Worm (Caenorhabditis elegans) whole organism, L2 larva: ENCODE data around the gene C27H5.12.
A peak's percentile ranks its signal among the peaks of the same experiment; 100 is the strongest.

Source experiments
- C34F6.9 ChIP-seq: fragments of 150-350 bp; optimal IDR thresholded peaks from 2 replicates; lab custom pipeline; 2014; ENCODE audit warnings: missing biosample characterization, missing genetic modification characterization
- F13H6.1 ChIP-seq: sonication (generic microtip); optimal IDR thresholded peaks from 2 replicates; lab custom pipeline; 2016; ENCODE audit warnings: missing genetic modification characterization, missing compliant biosample characterization
- R02D3.7 ChIP-seq: fragments of 150-350 bp; optimal IDR thresholded peaks from 2 replicates; lab custom pipeline; 2014; ENCODE audit warnings: missing biosample characterization, missing genetic modification characterization
- Y55F3AM.14 ChIP-seq: fragments of 200-800 bp; sonication (Bioruptor generic); optimal IDR thresholded peaks from 2 replicates; lab custom pipeline; 2018; ENCODE audit warnings: mild to moderate bottlenecking, missing genetic modification characterization, missing compliant biosample characterization
- ZK546.5 ChIP-seq: sonication (generic microtip); optimal IDR thresholded peaks from 2 replicates; lab custom pipeline; 2017; ENCODE audit warnings: missing biosample characterization, missing genetic modification characterization
- alr-1 ChIP-seq: fragments of 150-350 bp; optimal IDR thresholded peaks from 2 replicates; lab custom pipeline; 2014; ENCODE audit warnings: missing biosample characterization, missing genetic modification characterization
- aly-2 ChIP-seq: fragments of 150-350 bp; optimal IDR thresholded peaks from 2 replicates; lab custom pipeline; 2014; ENCODE audit warnings: missing biosample characterization, missing genetic modification characterization
- ama-1 ChIP-seq: fragments of 150-350 bp; optimal IDR thresholded peaks from 2 replicates; lab custom pipeline; 2018; ENCODE audit warnings: inconsistent platforms
- blmp-1 ChIP-seq: sonication (generic microtip); optimal IDR thresholded peaks from 2 replicates; lab custom pipeline; 2017; ENCODE audit warnings: missing genetic modification characterization, mild to moderate bottlenecking, missing compliant biosample characterization, antibody characterized with exemption, moderate library complexity; ENCODE audit not compliant: insufficient read depth
- ceh-82 ChIP-seq: fragments of 150-350 bp; optimal IDR thresholded peaks from 2 replicates; lab custom pipeline; 2014; ENCODE audit warnings: missing biosample characterization, missing genetic modification characterization
- crh-2 ChIP-seq: sonication (generic microtip); optimal IDR thresholded peaks from 2 replicates; lab custom pipeline; 2017; ENCODE audit warnings: missing biosample characterization, missing genetic modification characterization
- dmd-4 ChIP-seq: sonication (generic microtip); optimal IDR thresholded peaks from 2 replicates; lab custom pipeline; 2017; ENCODE audit warnings: missing biosample characterization, missing genetic modification characterization
- egl-27 ChIP-seq: sonication (generic microtip); optimal IDR thresholded peaks from 3 replicates; lab custom pipeline; 2017; ENCODE audit warnings: missing biosample characterization, missing genetic modification reagents, missing genetic modification characterization
- elt-1 ChIP-seq: fragments of 150-350 bp; optimal IDR thresholded peaks from 2 replicates; lab custom pipeline; 2014; ENCODE audit warnings: missing biosample characterization, missing genetic modification characterization
- elt-3 ChIP-seq: sonication (generic microtip); optimal IDR thresholded peaks from 2 replicates; lab custom pipeline; 2017; ENCODE audit warnings: missing biosample characterization, missing genetic modification characterization
- fos-1 ChIP-seq: fragments of 150-350 bp; optimal IDR thresholded peaks from 2 replicates; lab custom pipeline; 2014; ENCODE audit warnings: missing biosample characterization, missing genetic modification characterization
- gmeb-1 ChIP-seq: fragments of 150-350 bp; optimal IDR thresholded peaks from 2 replicates; lab custom pipeline; 2014; ENCODE audit warnings: missing biosample characterization, missing genetic modification characterization
- lin-11 ChIP-seq: fragments of 150-350 bp; sonication (generic microtip); optimal IDR thresholded peaks from 2 replicates; lab custom pipeline; 2014; ENCODE audit warnings: missing biosample characterization, missing genetic modification characterization, inconsistent platforms, mixed read lengths
- lin-13 ChIP-seq: fragments of 150-350 bp; optimal IDR thresholded peaks from 2 replicates; lab custom pipeline; 2014; ENCODE audit warnings: missing biosample characterization, missing genetic modification reagents, missing genetic modification characterization
- lin-39 ChIP-seq: fragments of 150-350 bp; optimal IDR thresholded peaks from 2 replicates; lab custom pipeline; 2014; ENCODE audit warnings: missing biosample characterization, missing genetic modification reagents, missing genetic modification characterization
- lsy-2 ChIP-seq, 2 experiments: fragments of 150-350 bp in 1 of 2; sonication (generic microtip) in 1 of 2; optimal IDR thresholded peaks; 2 replicates each; lab custom pipeline; 2014 to 2017; ENCODE audit warnings: missing biosample characterization in 2 of 2, missing genetic modification characterization in 2 of 2
- mab-5 ChIP-seq: fragments of 150-350 bp; optimal IDR thresholded peaks from 2 replicates; lab custom pipeline; 2014; ENCODE audit warnings: missing biosample characterization, missing genetic modification characterization
- mbf-1 ChIP-seq: sonication (generic microtip); optimal IDR thresholded peaks from 2 replicates; lab custom pipeline; 2017; ENCODE audit warnings: missing biosample characterization, missing genetic modification characterization
- mdl-1 ChIP-seq, 2 experiments: fragments of 150-350 bp in 1 of 2; sonication (generic microtip) in 1 of 2; optimal IDR thresholded peaks; 2 replicates each; lab custom pipeline; 2017; ENCODE audit warnings: missing biosample characterization in 2 of 2, missing genetic modification characterization in 2 of 2
- nhr-10 ChIP-seq: sonication (generic microtip); optimal IDR thresholded peaks from 2 replicates; lab custom pipeline; 2017; ENCODE audit warnings: missing biosample characterization, missing genetic modification characterization
- nhr-11 ChIP-seq: fragments of 150-350 bp; optimal IDR thresholded peaks from 2 replicates; lab custom pipeline; 2014; ENCODE audit warnings: missing biosample characterization, missing genetic modification characterization
- nhr-12 ChIP-seq: fragments of 150-350 bp; optimal IDR thresholded peaks from 2 replicates; lab custom pipeline; 2014; ENCODE audit warnings: missing biosample characterization, missing genetic modification characterization
- nhr-129 ChIP-seq: fragments of 150-350 bp; optimal IDR thresholded peaks from 2 replicates; lab custom pipeline; 2014; ENCODE audit warnings: missing biosample characterization, missing genetic modification characterization
- nhr-21 ChIP-seq: fragments of 150-350 bp; optimal IDR thresholded peaks from 2 replicates; lab custom pipeline; 2014; ENCODE audit warnings: missing biosample characterization, missing genetic modification characterization
- nhr-23 ChIP-seq: fragments of 150-350 bp; optimal IDR thresholded peaks from 2 replicates; lab custom pipeline; 2014; ENCODE audit warnings: missing biosample characterization, missing genetic modification reagents, missing genetic modification characterization
- nhr-237 ChIP-seq: fragments of 150-350 bp; optimal IDR thresholded peaks from 2 replicates; lab custom pipeline; 2014; ENCODE audit warnings: missing biosample characterization, missing genetic modification characterization
- nhr-25 ChIP-seq: fragments of 150-350 bp; sonication (generic microtip); optimal IDR thresholded peaks from 3 replicates; lab custom pipeline; 2014; ENCODE audit warnings: missing biosample characterization, missing genetic modification characterization
- nhr-6 ChIP-seq: fragments of 150-350 bp; optimal IDR thresholded peaks from 2 replicates; lab custom pipeline; 2014; ENCODE audit warnings: missing biosample characterization, missing genetic modification characterization
- nhr-77 ChIP-seq: fragments of 150-350 bp; optimal IDR thresholded peaks from 2 replicates; lab custom pipeline; 2014; ENCODE audit warnings: missing biosample characterization, missing genetic modification characterization
- peb-1 ChIP-seq: fragments of 150-350 bp; optimal IDR thresholded peaks from 2 replicates; lab custom pipeline; 2014; ENCODE audit warnings: missing biosample characterization, missing genetic modification characterization
- sem-4 ChIP-seq: fragments of 150-350 bp; optimal IDR thresholded peaks from 2 replicates; lab custom pipeline; 2014; ENCODE audit warnings: missing biosample characterization, missing genetic modification reagents, missing genetic modification characterization
- skn-1 ChIP-seq: sonication (generic microtip); optimal IDR thresholded peaks from 2 replicates; lab custom pipeline; 2017; ENCODE audit warnings: missing biosample characterization, missing genetic modification characterization
- sma-3 ChIP-seq: sonication (generic microtip); optimal IDR thresholded peaks from 2 replicates; lab custom pipeline; 2016; ENCODE audit warnings: missing genetic modification reagents, missing genetic modification characterization, missing compliant biosample characterization
- snpc-4 ChIP-seq: fragments of 150-350 bp; optimal IDR thresholded peaks from 2 replicates; lab custom pipeline; 2014; ENCODE audit warnings: missing biosample characterization, missing genetic modification characterization
- unc-39 ChIP-seq: fragments of 150-350 bp; optimal IDR thresholded peaks from 2 replicates; lab custom pipeline; 2014; ENCODE audit warnings: missing biosample characterization, missing genetic modification characterization
- unc-55 ChIP-seq: fragments of 150-350 bp; sonication (generic microtip); optimal IDR thresholded peaks from 3 replicates; lab custom pipeline; 2014; ENCODE audit warnings: missing biosample characterization, missing genetic modification reagents, missing genetic modification characterization
- unc-62 ChIP-seq: fragments of 150-350 bp; optimal IDR thresholded peaks from 2 replicates; lab custom pipeline; 2014; ENCODE audit warnings: missing biosample characterization, missing genetic modification reagents, missing genetic modification characterization
- zag-1 ChIP-seq: fragments of 150-350 bp; optimal IDR thresholded peaks from 2 replicates; lab custom pipeline; 2014; ENCODE audit warnings: missing biosample characterization, missing genetic modification characterization
- ztf-1 ChIP-seq: fragments of 200-800 bp; sonication (Bioruptor generic); conservative IDR thresholded peaks from 2 replicates; pipeline ENCODE4 v1.3.6; 2022; ENCODE audit warnings: missing genetic modification characterization, missing compliant biosample characterization
- ztf-11 ChIP-seq: sonication (generic microtip); optimal IDR thresholded peaks from 2 replicates; lab custom pipeline; 2017; ENCODE audit warnings: missing biosample characterization, missing genetic modification characterization
- ztf-4 ChIP-seq: fragments of 150-350 bp; optimal IDR thresholded peaks from 2 replicates; lab custom pipeline; 2014; ENCODE audit warnings: missing biosample characterization, missing genetic modification characterization

C27H5.12 gene

ce11 chrII:7204951-7205350 lies 43.5 kb upstream of the C27H5.12 start, which contains the start of gene srd-58:
TSS of gene srd-58 (minus strand) at chrII:7205051.
- TF ChIP-seq aly-2 (tag; lab: Kevin White, UChicago) (no peak), lin-13 (no peak), egl-27 (tag; lab: Kevin White, UChicago) (no peak), crh-2 (tag; lab: Kevin White, UChicago) (no peak), peb-1 (no peak), nhr-23 (tag; lab: Kevin White, UChicago) (no peak)
- TF ChIP-seq, all 48 proteins: peak for 0

DNA sequence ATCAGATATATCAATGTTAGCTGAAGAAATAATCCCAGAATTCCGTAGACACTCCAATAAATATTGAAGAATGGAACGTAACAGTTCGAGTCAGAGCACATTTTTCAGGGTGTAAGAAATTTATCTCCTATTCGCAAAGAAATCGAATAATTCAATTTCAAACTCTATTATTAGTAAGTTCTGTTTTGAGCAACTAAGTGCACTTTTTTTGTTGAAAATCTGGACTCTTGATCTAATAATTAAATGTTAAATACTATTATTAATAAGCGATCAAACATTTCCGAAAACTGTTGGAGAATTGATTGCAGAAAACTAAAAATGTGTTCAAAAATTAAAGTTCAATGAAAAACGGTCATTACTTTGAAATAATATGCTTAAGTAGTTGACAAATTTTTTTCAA lies 41.7 kb upstream of the C27H5.12 start, which contains the start of gene srd-56:
srd-56 (minus strand) TSS at position 101 of the 400 bp plus-strand sequence.
- TF ChIP-seq unc-39 (tag; lab: Kevin White, UChicago) (no peak), ZK546.5 (no peak), elt-1 (tag; lab: Kevin White, UChicago) (no peak), nhr-11 (tag; lab: Kevin White, UChicago) (no peak), mdl-1 (tag; optimal IDR thresholded peaks at IDR 0.05; lab: Kevin White, UChicago) (no peak), ztf-11 (tag; lab: Kevin White, UChicago) (no peak), ztf-1 (GFP tag; lab: Robert Waterston, UW) (no peak), unc-62 (no peak), zag-1 (tag; lab: Kevin White, UChicago) (no peak), egl-27 (tag; lab: Kevin White, UChicago) (no peak), gmeb-1 (tag; lab: Kevin White, UChicago) (no peak), alr-1 (tag; lab: Kevin White, UChicago) (no peak), ceh-82 (tag; lab: Kevin White, UChicago) (no peak), sma-3 (GFP tag; lab: Kevin White, UChicago) (no peak), mab-5 (tag; lab: Kevin White, UChicago) (no peak), Y55F3AM.14 (no peak), nhr-129 (no peak), sem-4 (tag; lab: Kevin White, UChicago) (no peak), lsy-2 (tag; optimal IDR thresholded peaks at IDR 0.05; lab: Kevin White, UChicago) (no peak)

- peak; percentile 55 to 79 for TF ChIP-seq lsy-2 (tag; optimal IDR thresholded peaks at IDR 0.05; lab: Kevin White, UChicago)
- no peak for TF ChIP-seq mbf-1 (tag; lab: Kevin White, UChicago)
- TF ChIP-seq F13H6.1, result peak; percentile 74
- TF ChIP-seq R02D3.7, result no peak
- TF ChIP-seq egl-27 (tag; lab: Kevin White, UChicago), result peak; percentile 60
- TF ChIP-seq lin-13, result peak; percentile 67
- TF ChIP-seq aly-2 (tag; lab: Kevin White, UChicago), result no peak
- peak; percentile 55 for TF ChIP-seq lin-11
- no peak for TF ChIP-seq nhr-237 (tag; lab: Kevin White, UChicago)
- no peak for TF ChIP-seq alr-1 (tag; lab: Kevin White, UChicago)
- TF ChIP-seq nhr-129, result peak; percentile 76
- TF ChIP-seq nhr-6 (tag; lab: Kevin White, UChicago), result no peak
- TF ChIP-seq snpc-4 (tag; lab: Kevin White, UChicago), result peak; percentile 99
- TF ChIP-seq sem-4 (tag; lab: Kevin White, UChicago), result no peak
- TF ChIP-seq gmeb-1 (tag; lab: Kevin White, UChicago), result peak; percentile 72
- TF ChIP-seq crh-2 (tag; lab: Kevin White, UChicago), result peak; percentile 44
- TF ChIP-seq nhr-10 (tag; lab: Kevin White, UChicago), result no peak
- TF ChIP-seq ZK546.5, result no peak
- TF ChIP-seq dmd-4 (tag; lab: Kevin White, UChicago), result no peak
- TF ChIP-seq unc-62, result no peak
- TF ChIP-seq nhr-21 (tag; lab: Kevin White, UChicago), result peak; percentile 78
- TF ChIP-seq nhr-12, result no peak
- peak; percentile 8 for TF ChIP-seq nhr-77 (tag; lab: Kevin White, UChicago)
- no peak for TF ChIP-seq ztf-11 (tag; lab: Kevin White, UChicago)
- no peak for TF ChIP-seq peb-1
- no peak for TF ChIP-seq ztf-1 (GFP tag; lab: Robert Waterston, UW)
- TF ChIP-seq mab-5 (tag; lab: Kevin White, UChicago), result peak; percentile 9
- TF ChIP-seq zag-1 (tag; lab: Kevin White, UChicago), result no peak
- TF ChIP-seq nhr-23 (tag; lab: Kevin White, UChicago), result no peak
- TF ChIP-seq lin-39 (tag; lab: Kevin White, UChicago), result no peak
- TF ChIP-seq fos-1 (tag; lab: Kevin White, UChicago), result peak; percentile 15
- TF ChIP-seq blmp-1 (tag; lab: Kevin White, UChicago), result peak; percentile 9
- TF ChIP-seq mdl-1 (tag; optimal IDR thresholded peaks at IDR 0.05; lab: Kevin White, UChicago), result peak in 1 of 2 experiments; percentile 8
- TF ChIP-seq ama-1 (lab: Kevin White, UChicago), result no peak
- TF ChIP-seq nhr-25, result no peak
- peak; percentile 75 for TF ChIP-seq ztf-4 (tag; lab: Kevin White, UChicago)
- TF ChIP-seq elt-3 (tag; lab: Kevin White, UChicago), result no peak
- no peak for TF ChIP-seq ceh-82 (tag; lab: Kevin White, UChicago)
- peak; percentile 87 for TF ChIP-seq Y55F3AM.14
- TF ChIP-seq sma-3 (GFP tag; lab: Kevin White, UChicago), result peak; percentile 86
- no peak for TF ChIP-seq skn-1 (tag; lab: Kevin White, UChicago)
- TF ChIP-seq C34F6.9 (tag; lab: Kevin White, UChicago), result peak; percentile 64
- TF ChIP-seq elt-1 (tag; lab: Kevin White, UChicago), result no peak
- peak; percentile 61 for TF ChIP-seq unc-55 (GFP tag; lab: Kevin White, UChicago)
Measured at ce11 chrII:7200051-7200599, 38.7 kb upstream of the C27H5.12 start, which contains the start of gene pcrg-1. TSS of gene pcrg-1 (plus strand) at chrII:7200549.
